Worm (Caenorhabditis elegans): Measurements from ENCODE around the gene F47F2.3.

ce11 chrX:3904568-3904967, 9.1 kb upstream of the F47F2.3 start, which contains the start of gene sup-12:
- TF ChIP-seq ztf-11 (tag; optimal IDR thresholded peaks at IDR 0.05) (no peak), egl-27 (tag; optimal IDR thresholded peaks at IDR 0.05) (no peak), nhr-129 (tag; optimal IDR thresholded peaks at IDR 0.05) (no peak), snpc-4 (tag; optimal IDR thresholded peaks at IDR 0.05) (no peak)

Measured in whole organism, L2 larva.